Fruit fly (Drosophila melanogaster): ENCODE data around the gene CG13607.

dm6 chr3R:24122369-24122768 lies 6.2 kb upstream of the CG13607 start:
- TF ChIP-seq CG8478 (optimal IDR thresholded peaks at IDR 0.05) (no peak), CTCF (optimal IDR thresholded peaks at IDR 0.05) (no peak)
